Fruit fly (Drosophila melanogaster): ENCODE results near the gene Fum2.

Fum2 gene

DNA sequence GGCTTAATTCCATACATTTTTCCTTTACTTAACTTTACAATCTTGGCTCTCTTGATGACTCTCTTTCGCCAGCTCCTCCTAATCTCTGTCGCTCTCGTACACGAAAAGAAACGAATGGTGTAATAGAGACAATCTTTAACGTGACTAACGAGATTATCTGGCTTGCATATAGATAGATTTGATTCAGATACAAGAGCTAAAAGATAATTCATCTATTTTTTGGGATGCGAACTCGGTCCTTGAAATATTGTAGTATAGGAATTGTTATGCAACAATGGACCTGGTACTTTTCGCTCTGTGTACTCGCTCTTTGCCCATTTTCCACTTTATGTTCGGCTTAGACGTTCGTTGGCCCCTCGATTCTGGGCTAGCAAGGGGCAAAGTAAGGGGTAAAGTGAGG, 29.7 kb downstream of the Fum2 start (continued):
- peak; percentile 50 for TF ChIP-seq CG1647 (GFP tag; optimal IDR thresholded peaks at IDR 0.05)
- peak; percentile 66 for TF ChIP-seq CG18476 (GFP tag; optimal IDR thresholded peaks at IDR 0.05)
- TF ChIP-seq CG15269 (tag; optimal IDR thresholded peaks at IDR 0.05) = peak; percentile 84
- peak; percentile 79 for TF ChIP-seq CG2875 (GFP tag; optimal IDR thresholded peaks at IDR 0.05)
- peak; percentile 77 for TF ChIP-seq CG17829 (tag; optimal IDR thresholded peaks at IDR 0.05)
- peak; percentile 30 for TF ChIP-seq kah (GFP tag; optimal IDR thresholded peaks at IDR 0.05)
- peak; percentile 58 for TF ChIP-seq CG11723 (GFP tag; optimal IDR thresholded peaks at IDR 0.05)
- TF ChIP-seq CG2129 (GFP tag; IDR thresholded peaks at IDR 0.05; ENCODE audit: partially characterized antibody) = no peak
- TF ChIP-seq wor (GFP tag; IDR thresholded peaks at IDR 0.05) = no peak; the same call in 1 of the 2 replicates
- peak; percentile 30; the same call in 1 of the 3 replicates for TF ChIP-seq H15 (GFP tag; IDR thresholded peaks at IDR 0.05)
- no peak for TF ChIP-seq D (optimal IDR thresholded peaks at IDR 0.05)
- TF ChIP-seq D (GFP tag; optimal IDR thresholded peaks at IDR 0.05) = peak; percentile 70
- peak; percentile 80 for TF ChIP-seq CG12071 (GFP tag; optimal IDR thresholded peaks at IDR 0.05)
- peak; percentile 70 for TF ChIP-seq D19A (tag; optimal IDR thresholded peaks at IDR 0.05)
- TF ChIP-seq CG17186 (GFP tag; optimal IDR thresholded peaks at IDR 0.05) = peak; percentile 43
- TF ChIP-seq Oli (tag; optimal IDR thresholded peaks at IDR 0.05) = peak; percentile 85
- TF ChIP-seq CG17359 (tag; optimal IDR thresholded peaks at IDR 0.05) = peak; percentile 86
- peak; percentile 59 for TF ChIP-seq nau (GFP tag; optimal IDR thresholded peaks at IDR 0.05)
- peak; percentile 71 for TF ChIP-seq ara (GFP tag; IDR thresholded peaks at IDR 0.05)
- TF ChIP-seq Doc2 (GFP tag; IDR thresholded peaks at IDR 0.05) = no peak
- TF ChIP-seq Rx (GFP tag; IDR thresholded peaks at IDR 0.05) = peak; percentile 39; the same call in 1 of the 2 replicates
- peak; percentile 61 for TF ChIP-seq CG9215 (GFP tag; IDR thresholded peaks at IDR 0.05)
- peak; percentile 61 for TF ChIP-seq crc (GFP tag; optimal IDR thresholded peaks at IDR 0.05)
- peak; percentile 84 for TF ChIP-seq nmo (GFP tag; optimal IDR thresholded peaks at IDR 0.05)
- no peak for TF ChIP-seq unc-4 (GFP tag; IDR thresholded peaks at IDR 0.05; ENCODE audit: partially characterized antibody)
- TF ChIP-seq CG8290 (GFP tag; optimal IDR thresholded peaks at IDR 0.05) = peak; percentile 61
- peak in 1 of 2 experiments; percentile 93 for TF ChIP-seq CG8290 (tag; optimal IDR thresholded peaks at IDR 0.05)
- TF ChIP-seq kay (GFP tag; optimal IDR thresholded peaks at IDR 0.05) = peak; percentile 68
- no peak for TF ChIP-seq pros (GFP tag; optimal IDR thresholded peaks at IDR 0.05)
- TF ChIP-seq Fer1 (GFP tag; optimal IDR thresholded peaks at IDR 0.05) = peak; percentile 87
- peak; percentile 40 for TF ChIP-seq twi (tag; optimal IDR thresholded peaks at IDR 0.05)
- TF ChIP-seq PHDP (tag; optimal IDR thresholded peaks at IDR 0.05) = peak; percentile 87
- peak; percentile 75 for TF ChIP-seq CG17328 (GFP tag; IDR thresholded peaks at IDR 0.05)
- peak; percentile 67 for TF ChIP-seq CG1529 (GFP tag; optimal IDR thresholded peaks at IDR 0.05)
- peak; percentile 77 for TF ChIP-seq scrt (GFP tag; optimal IDR thresholded peaks at IDR 0.05)
- TF ChIP-seq ci (GFP tag; IDR thresholded peaks at IDR 0.05) = peak; percentile 80
- TF ChIP-seq Med (GFP tag) = peak; percentile 98
- peak; percentile 82 for TF ChIP-seq slbo (GFP tag; IDR thresholded peaks at IDR 0.05)
- no peak for TF ChIP-seq Sry-β (GFP tag; optimal IDR thresholded peaks at IDR 0.05)
- TF ChIP-seq CG11398 (GFP tag; optimal IDR thresholded peaks at IDR 0.05) = peak; percentile 65
- peak; percentile 79 for TF ChIP-seq CG13894 (tag; optimal IDR thresholded peaks at IDR 0.05)
- peak; percentile 16 for TF ChIP-seq CG18011 (GFP tag; optimal IDR thresholded peaks at IDR 0.05)
- no peak for TF ChIP-seq gt (GFP tag; IDR thresholded peaks at IDR 0.05)
- no peak for TF ChIP-seq bigmax (GFP tag; optimal IDR thresholded peaks at IDR 0.05)
- TF ChIP-seq vvl (GFP tag; IDR thresholded peaks at IDR 0.05) = peak; percentile 83
- TF ChIP-seq CG6654 (GFP tag; optimal IDR thresholded peaks at IDR 0.05) = peak; percentile 31
- no peak for TF ChIP-seq bbx (GFP tag; IDR thresholded peaks at IDR 0.05; ENCODE audit: partially characterized antibody)
- TF ChIP-seq Deaf1 (tag; optimal IDR thresholded peaks at IDR 0.05) = peak; percentile 80
- peak; percentile 66 for TF ChIP-seq Atf3 (GFP tag; optimal IDR thresholded peaks at IDR 0.05)
- peak; percentile 27 for TF ChIP-seq Usf (GFP tag; optimal IDR thresholded peaks at IDR 0.05)
- TF ChIP-seq toy (GFP tag; IDR thresholded peaks at IDR 0.05) = no peak
